Fruit fly (Drosophila melanogaster): ENCODE measurements around the gene CG32817.
A peak's percentile ranks its signal among the peaks of the same experiment; 100 is the strongest.

dm6 chrX:457803-458202 is 21.1 kb upstream of the CG32817 start:
- TF ChIP-seq klu (GFP tag; IDR thresholded peaks at IDR 0.05) (no peak), H15 (GFP tag; IDR thresholded peaks at IDR 0.05) (no peak), fru (optimal IDR thresholded peaks at IDR 0.05) (no peak), zfh1 (GFP tag; IDR thresholded peaks at IDR 0.05) (peak; percentile 51; the same call in 1 of the 3 replicates), Usf (GFP tag; optimal IDR thresholded peaks at IDR 0.05) (peak; percentile 10), zf30C (GFP tag; optimal IDR thresholded peaks at IDR 0.05) (peak; percentile 93), CG16813 (GFP tag; IDR thresholded peaks at IDR 0.05; ENCODE audit: partially characterized antibody) (no peak), CG7745 (tag; optimal IDR thresholded peaks at IDR 0.05) (no peak)

Measured in whole organism, embryonic.